Fruit fly (Drosophila melanogaster): Measurements from ENCODE around the gene CG12991.

DNA sequence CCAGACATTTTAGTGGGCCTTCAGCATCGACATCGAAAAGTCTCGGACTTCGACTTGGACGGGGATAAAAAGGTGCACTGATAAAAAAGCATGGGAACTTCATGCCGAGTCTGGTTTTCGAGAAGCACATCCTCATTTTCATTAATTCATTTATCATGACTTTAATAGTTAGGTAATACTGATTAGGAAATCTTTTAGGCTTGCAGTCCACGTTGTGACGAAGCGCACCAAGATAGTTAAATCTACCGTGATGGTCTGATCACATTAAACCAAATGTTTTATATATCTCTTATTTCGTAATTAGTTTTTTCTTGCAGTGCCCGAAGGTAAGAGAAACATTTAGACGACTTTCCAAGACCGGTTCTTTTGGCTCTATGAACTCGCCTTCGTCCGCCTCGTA is 21.0 kb upstream of the CG12991 start:
- TF ChIP-seq psq (optimal IDR thresholded peaks at IDR 0.05) (no peak), ttk (optimal IDR thresholded peaks at IDR 0.05) (no peak)
